Worm (Caenorhabditis elegans) whole organism, L4 larva: ENCODE measurements around the gene srb-11.
A peak's percentile ranks its signal among the peaks of the same experiment; 100 is the strongest.

Experiments used
- F26F4.8 ChIP-seq: fragments of 200-800 bp; sonication (Bioruptor generic); conservative IDR thresholded peaks from 2 replicates; pipeline ENCODE4 v1.3.6; 2022; ENCODE audit warnings: missing genetic modification characterization, missing compliant biosample characterization
- T26A8.4 ChIP-seq: fragments of 200-800 bp; sonication (Bioruptor generic); IDR thresholded peaks from 2 replicates; pipeline ENCODE4 v1.3.6; 2022; ENCODE audit warnings: missing genetic modification characterization, missing compliant biosample characterization
- Y105C5A.15 ChIP-seq: fragments of 200-800 bp; sonication (Bioruptor generic); IDR thresholded peaks from 2 replicates; pipeline ENCODE4 v1.3.6; 2022; ENCODE audit warnings: missing genetic modification characterization, missing compliant biosample characterization
- Y48G9A.11 ChIP-seq: fragments of 200-800 bp; sonication (Bioruptor generic); IDR thresholded peaks from 2 replicates; pipeline ENCODE4 v1.3.6; 2022; ENCODE audit warnings: missing genetic modification reagents, missing genetic modification characterization, missing compliant biosample characterization
- Y75B8A.6 ChIP-seq: fragments of 200-800 bp; sonication (Bioruptor generic); IDR thresholded peaks from 2 replicates; pipeline ENCODE4 v1.3.6; 2022; ENCODE audit warnings: missing genetic modification reagents, missing genetic modification characterization, missing compliant biosample characterization
- ZK337.2 ChIP-seq: fragments of 200-800 bp; sonication (Bioruptor generic); IDR thresholded peaks from 2 replicates; pipeline ENCODE4 v1.3.6; 2022; ENCODE audit warnings: missing genetic modification reagents, missing genetic modification characterization, missing compliant biosample characterization
- ZK546.5 ChIP-seq, 2 experiments: sonication (generic microtip); optimal IDR thresholded peaks; 2 replicates each; lab custom pipeline; 2017; ENCODE audit warnings: missing biosample characterization in 2 of 2, missing genetic modification characterization in 2 of 2
- ama-1 ChIP-seq: fragments of 150-350 bp; optimal IDR thresholded peaks from 2 replicates; lab custom pipeline; 2014; ENCODE audit warnings: inconsistent platforms, mixed read lengths
- arid-1 ChIP-seq: fragments of 200-800 bp; sonication (Bioruptor generic); conservative IDR thresholded peaks from 2 replicates; pipeline ENCODE4 v1.3.6; 2022; ENCODE audit warnings: missing genetic modification reagents, missing genetic modification characterization, missing compliant biosample characterization
- ceh-28 ChIP-seq: fragments of 150-350 bp; optimal IDR thresholded peaks from 2 replicates; lab custom pipeline; 2014; ENCODE audit warnings: missing biosample characterization, missing genetic modification reagents, missing genetic modification characterization
- ceh-32 ChIP-seq: sonication (generic microtip); optimal IDR thresholded peaks from 2 replicates; lab custom pipeline; 2016; ENCODE audit warnings: mild to moderate bottlenecking, missing genetic modification characterization, missing compliant biosample characterization; ENCODE audit not compliant: poor library complexity
- ces-1 ChIP-seq: fragments of 150-350 bp; sonication (generic microtip); optimal IDR thresholded peaks from 4 replicates; lab custom pipeline; 2014; ENCODE audit warnings: missing biosample characterization, missing genetic modification reagents, missing genetic modification characterization
- cey-2 ChIP-seq: sonication (generic microtip); optimal IDR thresholded peaks from 3 replicates; lab custom pipeline; 2017; ENCODE audit warnings: missing genetic modification characterization, mild to moderate bottlenecking, missing compliant biosample characterization, antibody characterized with exemption, borderline replicate concordance; ENCODE audit not compliant: insufficient read depth
- daf-8 ChIP-seq: fragments of 200-800 bp; sonication (Bioruptor generic); IDR thresholded peaks from 2 replicates; pipeline ENCODE4 v1.3.6; 2022; ENCODE audit warnings: missing genetic modification characterization, missing compliant biosample characterization
- dmd-6 ChIP-seq: fragments of 200-800 bp; sonication (Bioruptor generic); IDR thresholded peaks from 2 replicates; pipeline ENCODE4 v1.3.6; 2022; ENCODE audit warnings: missing genetic modification reagents, missing genetic modification characterization, missing compliant biosample characterization
- dmd-9 ChIP-seq: fragments of 200-800 bp; sonication (Bioruptor generic); IDR thresholded peaks from 2 replicates; pipeline ENCODE4 v1.3.6; 2022; ENCODE audit warnings: missing genetic modification reagents, missing genetic modification characterization, missing compliant biosample characterization
- dpl-1 ChIP-seq: fragments of 150-350 bp; optimal IDR thresholded peaks from 2 replicates; lab custom pipeline; 2014; ENCODE audit warnings: missing biosample characterization, missing genetic modification reagents, missing genetic modification characterization
- duxl-1 ChIP-seq: sonication (generic microtip); optimal IDR thresholded peaks from 2 replicates; lab custom pipeline; 2016; ENCODE audit warnings: mild to moderate bottlenecking, missing genetic modification characterization, moderate library complexity, missing compliant biosample characterization; ENCODE audit not compliant: poor library complexity
- dve-1 ChIP-seq: sonication (generic microtip); optimal IDR thresholded peaks from 2 replicates; lab custom pipeline; 2017; ENCODE audit warnings: antibody characterized with exemption, mild to moderate bottlenecking, missing genetic modification characterization, missing compliant biosample characterization; ENCODE audit not compliant: insufficient read depth
- egl-27 ChIP-seq: sonication (generic microtip); optimal IDR thresholded peaks from 3 replicates; lab custom pipeline; 2017; ENCODE audit warnings: missing biosample characterization, missing genetic modification reagents, missing genetic modification characterization
- fos-1 ChIP-seq: fragments of 150-350 bp; optimal IDR thresholded peaks from 2 replicates; lab custom pipeline; 2014; ENCODE audit warnings: missing biosample characterization, missing genetic modification characterization
- hlh-11 ChIP-seq: fragments of 200-800 bp; sonication (Bioruptor generic); optimal IDR thresholded peaks from 2 replicates; lab custom pipeline; 2018; ENCODE audit warnings: mild to moderate bottlenecking, missing genetic modification characterization, missing compliant biosample characterization
- hlh-30 ChIP-seq: sonication (generic microtip); optimal IDR thresholded peaks from 2 replicates; lab custom pipeline; 2017; ENCODE audit warnings: antibody characterized with exemption, mild to moderate bottlenecking, missing genetic modification characterization, missing compliant biosample characterization; ENCODE audit not compliant: insufficient read depth
- lin-1 ChIP-seq: fragments of 200-800 bp; sonication (Bioruptor generic); IDR thresholded peaks from 2 replicates; pipeline ENCODE4 v1.3.6; 2022; ENCODE audit warnings: missing genetic modification reagents, missing genetic modification characterization, missing compliant biosample characterization
- lin-29 ChIP-seq: fragments of 200-800 bp; sonication (Bioruptor generic); IDR thresholded peaks from 2 replicates; pipeline ENCODE4 v1.3.6; 2022; ENCODE audit warnings: missing genetic modification reagents, missing genetic modification characterization, missing compliant biosample characterization
- lin-38 ChIP-seq: fragments of 200-800 bp; sonication (Bioruptor generic); IDR thresholded peaks from 2 replicates; pipeline ENCODE4 v1.3.6; 2022; ENCODE audit warnings: missing genetic modification reagents, missing genetic modification characterization, missing compliant biosample characterization
- lsy-2 ChIP-seq, 2 experiments: fragments of 150-350 bp in 1 of 2; sonication (generic microtip) in 1 of 2; optimal IDR thresholded peaks; 2 replicates each; lab custom pipeline; 2014 to 2017; ENCODE audit warnings: missing biosample characterization in 2 of 2, missing genetic modification characterization in 2 of 2
- mdl-1 ChIP-seq, 2 experiments: fragments of 150-350 bp in 1 of 2; sonication (generic microtip) in 1 of 2; optimal IDR thresholded peaks; 2 replicates each; lab custom pipeline; 2014 to 2017; ENCODE audit warnings: missing biosample characterization in 2 of 2, missing genetic modification characterization in 2 of 2
- mep-1 ChIP-seq: fragments of 150-350 bp; sonication (generic microtip); optimal IDR thresholded peaks from 3 replicates; lab custom pipeline; 2014; ENCODE audit warnings: missing biosample characterization, missing genetic modification characterization
- mes-2 ChIP-seq: sonication (generic microtip); optimal IDR thresholded peaks from 2 replicates; lab custom pipeline; 2016; ENCODE audit warnings: missing genotype, mild to moderate bottlenecking, missing genetic modification characterization, missing compliant biosample characterization; ENCODE audit not compliant: poor library complexity, severe bottlenecking
- mxl-2 ChIP-seq: fragments of 200-800 bp; sonication (Bioruptor generic); conservative IDR thresholded peaks from 2 replicates; pipeline ENCODE4 v1.3.6; 2022; ENCODE audit warnings: missing genetic modification reagents, missing genetic modification characterization, missing compliant biosample characterization
- nhr-102 ChIP-seq: sonication (generic microtip); optimal IDR thresholded peaks from 2 replicates; lab custom pipeline; 2016; ENCODE audit warnings: mild to moderate bottlenecking, missing genetic modification characterization, moderate library complexity, missing compliant biosample characterization
- nhr-237 ChIP-seq: sonication (generic microtip); optimal IDR thresholded peaks from 2 replicates; lab custom pipeline; 2017; ENCODE audit warnings: missing biosample characterization, missing genetic modification characterization
- nhr-25 ChIP-seq: sonication (generic microtip); optimal IDR thresholded peaks from 2 replicates; lab custom pipeline; 2017; ENCODE audit warnings: missing genetic modification characterization, mild to moderate bottlenecking, missing compliant biosample characterization, antibody characterized with exemption, moderate library complexity, borderline replicate concordance; ENCODE audit not compliant: insufficient read depth
- nhr-28 ChIP-seq: fragments of 150-350 bp; optimal IDR thresholded peaks from 2 replicates; lab custom pipeline; 2014; ENCODE audit warnings: missing biosample characterization, missing genetic modification characterization
- nhr-42 ChIP-seq: fragments of 200-800 bp; sonication (Bioruptor generic); IDR thresholded peaks from 2 replicates; pipeline ENCODE4 v1.3.6; 2022; ENCODE audit warnings: missing genetic modification characterization, missing compliant biosample characterization
- nhr-48 ChIP-seq: sonication (generic microtip); optimal IDR thresholded peaks from 2 replicates; lab custom pipeline; 2016; ENCODE audit warnings: mild to moderate bottlenecking, missing genetic modification characterization, missing compliant biosample characterization
- nhr-6 ChIP-seq: fragments of 150-350 bp; optimal IDR thresholded peaks from 2 replicates; lab custom pipeline; 2014; ENCODE audit warnings: missing biosample characterization, missing genetic modification characterization
- pha-4 ChIP-seq, 2 experiments: fragments of 150-350 bp in 1 of 2; fragments of 200-800 bp in 1 of 2; sonication (Bioruptor generic) in 1 of 2; IDR thresholded peaks in 1 of 2; optimal IDR thresholded peaks in 1 of 2; 2 replicates each; pipeline versions ENCODE4 v1.3.6 to Lab custom; 2014 to 2022; ENCODE audit warnings: missing genetic modification characterization in 2 of 2, missing genetic modification reagents in 2 of 2, missing biosample characterization in 1 of 2, missing compliant biosample characterization in 1 of 2
- tag-97 ChIP-seq: fragments of 200-800 bp; sonication (Bioruptor generic); IDR thresholded peaks from 2 replicates; pipeline ENCODE4 v1.3.6; 2022; ENCODE audit warnings: missing genetic modification characterization, missing compliant biosample characterization
- unc-39 ChIP-seq: sonication (generic microtip); optimal IDR thresholded peaks from 2 replicates; lab custom pipeline; 2017; ENCODE audit warnings: missing biosample characterization, missing genetic modification characterization
- unc-62 ChIP-seq, 3 experiments: fragments of 150-350 bp in 1 of 3; sonication (generic microtip); optimal IDR thresholded peaks in 2 of 3; peaks in 1 of 3; 1 replicate in 1 of 3; 2 replicates in 2 of 3; lab custom pipeline; 2014 to 2017; ENCODE audit warnings: missing biosample characterization in 3 of 3, missing genetic modification characterization in 3 of 3, missing genetic modification reagents in 3 of 3, missing genotype in 1 of 3
- vab-7 ChIP-seq: fragments of 200-800 bp; sonication (Bioruptor generic); IDR thresholded peaks from 2 replicates; pipeline ENCODE4 v1.3.6; 2022; ENCODE audit warnings: missing genetic modification reagents, missing genetic modification characterization, missing compliant biosample characterization
- zip-11 ChIP-seq: fragments of 200-800 bp; sonication (Bioruptor generic); IDR thresholded peaks from 2 replicates; pipeline ENCODE4 v1.3.6; 2022; ENCODE audit warnings: missing genetic modification characterization, missing compliant biosample characterization

Gene srb-11

DNA sequence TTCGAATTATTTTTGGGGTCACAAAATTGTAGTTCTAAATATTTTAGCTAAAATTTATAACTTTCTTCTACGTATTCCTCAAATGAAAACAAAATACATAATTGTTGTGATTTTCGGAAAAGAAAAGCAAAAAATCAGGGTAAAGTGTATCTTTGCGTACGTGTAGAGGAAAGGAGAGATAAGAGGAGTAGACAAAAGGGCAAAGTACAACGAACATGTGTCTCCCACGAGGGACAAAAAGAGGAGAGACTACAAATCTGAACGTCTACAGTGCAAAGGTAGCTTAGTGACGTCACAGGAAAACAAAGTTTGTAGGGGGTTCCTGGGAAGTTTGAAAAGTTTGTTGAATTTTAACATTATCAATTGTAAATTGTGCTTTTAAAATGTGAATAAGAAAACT is 45.2 kb downstream of the srb-11 start (continued):
- no peak for TF ChIP-seq nhr-237 (tag; lab: Kevin White, UChicago)
- peak; percentile 61 for TF ChIP-seq mep-1
- no peak for TF ChIP-seq dmd-9 (GFP tag; lab: Robert Waterston, UW)
- peak; percentile 78 for TF ChIP-seq dmd-6 (GFP tag; lab: Robert Waterston, UW)
- no peak for TF ChIP-seq ZK546.5 (tag; optimal IDR thresholded peaks at IDR 0.05; lab: Kevin White, UChicago)
- TF ChIP-seq tag-97 (GFP tag; lab: Robert Waterston, UW), result no peak
- no peak for TF ChIP-seq ceh-28 (tag; lab: Kevin White, UChicago)
- TF ChIP-seq ces-1 (GFP tag; lab: Kevin White, UChicago), result no peak
- peak; percentile 24 for TF ChIP-seq cey-2 (tag; lab: Kevin White, UChicago)
- no peak for TF ChIP-seq egl-27
- no peak for TF ChIP-seq daf-8
- TF ChIP-seq unc-39 (tag; lab: Kevin White, UChicago), result no peak
- no peak for TF ChIP-seq unc-62 (GFP tag; optimal IDR thresholded peaks at IDR 0.05 in 1 of 2; lab: Kevin White, UChicago)
- TF ChIP-seq unc-62 (tag; optimal IDR thresholded peaks at IDR 0.05; lab: Kevin White, UChicago), result no peak
- peak; percentile 57 to 93 for TF ChIP-seq mdl-1 (tag; optimal IDR thresholded peaks at IDR 0.05; lab: Kevin White, UChicago)
- no peak for TF ChIP-seq ceh-32 (tag; lab: Kevin White, UChicago)
- no peak for TF ChIP-seq Y75B8A.6 (GFP tag; lab: Robert Waterston, UW)
- TF ChIP-seq mxl-2 (GFP tag; lab: Robert Waterston, UW), result no peak
- peak; percentile 7 for TF ChIP-seq ama-1 (lab: Kevin White, UChicago)

DNA sequence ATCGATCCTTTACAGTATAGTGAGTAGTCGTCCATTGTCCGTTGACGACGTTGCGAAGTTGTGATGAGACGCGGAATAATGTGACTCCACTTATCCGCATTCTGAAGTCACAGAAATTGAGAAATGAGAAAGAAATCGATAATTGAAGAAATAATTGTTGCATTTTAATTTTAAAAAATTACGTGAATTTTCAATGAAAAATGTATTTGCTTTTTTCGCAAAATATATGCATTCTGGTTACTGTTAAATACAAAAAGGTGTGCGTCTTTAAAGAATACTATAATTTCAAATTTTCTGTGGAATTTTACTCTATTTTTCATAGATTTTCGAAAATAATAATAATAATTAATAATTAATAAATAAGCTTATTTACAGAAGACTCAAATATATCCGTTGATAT is 45.9 kb downstream of the srb-11 start, which contains the start of gene let-721:
let-721 (minus strand) TSS at position 101 of the 400 bp plus-strand sequence.
- TF ChIP-seq unc-62 (GFP tag; optimal IDR thresholded peaks at IDR 0.05 in 1 of 2; lab: Kevin White, UChicago) (peak in 1 of 2 experiments; percentile 45), unc-62 (tag; optimal IDR thresholded peaks at IDR 0.05; lab: Kevin White, UChicago) (no peak), vab-7 (GFP tag; lab: Robert Waterston, UW) (0 out of 2 replicates have a peak, but pooled peaks have one; percentile 11), nhr-25 (tag; lab: Kevin White, UChicago) (no peak)

DNA sequence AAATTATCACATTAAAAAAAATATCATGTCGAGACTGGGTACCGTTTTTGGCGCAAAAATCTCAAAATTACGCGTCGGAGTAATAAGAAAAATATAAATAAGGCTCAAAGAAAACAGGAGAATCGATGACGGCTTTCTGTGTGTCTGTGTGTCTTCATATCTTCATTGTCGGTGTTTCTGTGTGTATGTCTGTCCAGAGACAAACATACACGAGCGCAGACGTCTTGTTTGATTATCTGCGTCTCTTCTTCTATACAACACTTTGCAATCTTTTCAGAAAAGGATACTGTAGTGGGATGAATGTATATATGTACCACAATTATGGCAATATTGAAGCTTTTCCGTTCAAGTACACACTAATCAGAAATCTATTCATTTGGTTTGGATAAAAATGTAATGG is 48.4 kb downstream of the srb-11 start, which contains the start of gene C05D11.13:
C05D11.13 (minus strand) TSS at position 252 of the 400 bp plus-strand sequence.
- peak; percentile 12 for TF ChIP-seq dpl-1 (GFP tag; lab: Kevin White, UChicago)
- 0 out of 2 replicates have a peak, but pooled peaks have one; percentile 33 for TF ChIP-seq Y105C5A.15
- no peak for TF ChIP-seq zip-11 (GFP tag; lab: Robert Waterston, UW)
- TF ChIP-seq mep-1, result peak; percentile 73
- peak; percentile 64 for TF ChIP-seq dve-1
- TF ChIP-seq nhr-28 (tag; lab: Kevin White, UChicago), result peak; percentile 43
- no peak for TF ChIP-seq lin-29 (GFP tag; lab: Robert Waterston, UW)
- TF ChIP-seq hlh-11 (tag; lab: Kevin White, UChicago), result peak; percentile 49
- TF ChIP-seq mdl-1 (tag; optimal IDR thresholded peaks at IDR 0.05; lab: Kevin White, UChicago), result peak; percentile 28 to 74
- no peak for TF ChIP-seq nhr-48 (tag; lab: Kevin White, UChicago)
- no peak for TF ChIP-seq Y48G9A.11
- TF ChIP-seq arid-1 (GFP tag; lab: Robert Waterston, UW), result 0 out of 2 replicates have a peak, but pooled peaks have one; percentile 27
- TF ChIP-seq T26A8.4 (GFP tag; lab: Robert Waterston, UW), result peak; percentile 63; the same call in 1 of the 2 replicates
- peak; percentile 56 for TF ChIP-seq mes-2 (tag; lab: Kevin White, UChicago)
- no peak for TF ChIP-seq pha-4 (GFP tag; IDR thresholded peaks at IDR 0.05; lab: Robert Waterston, UW)
- TF ChIP-seq pha-4 (tag; optimal IDR thresholded peaks at IDR 0.05; lab: Kevin White, UChicago), result peak; percentile 77
- no peak for TF ChIP-seq tag-97 (GFP tag; lab: Robert Waterston, UW)
- no peak for TF ChIP-seq F26F4.8 (GFP tag; lab: Robert Waterston, UW)
- TF ChIP-seq lin-38 (GFP tag; lab: Robert Waterston, UW), result peak; percentile 58
- TF ChIP-seq fos-1 (tag; lab: Kevin White, UChicago), result no peak
- peak; percentile 66 for TF ChIP-seq duxl-1 (tag; lab: Kevin White, UChicago)
- peak; percentile 19 for TF ChIP-seq ama-1 (lab: Kevin White, UChicago)
- no peak for TF ChIP-seq nhr-42 (GFP tag; lab: Robert Waterston, UW)
- TF ChIP-seq lsy-2 (tag; optimal IDR thresholded peaks at IDR 0.05; lab: Kevin White, UChicago), result peak in 1 of 2 experiments; percentile 86
- peak; percentile 27; the same call in 1 of the 2 replicates for TF ChIP-seq lin-1 (GFP tag; lab: Robert Waterston, UW)
- TF ChIP-seq nhr-6 (tag; lab: Kevin White, UChicago), result peak; percentile 54
- no peak for TF ChIP-seq ZK337.2
- TF ChIP-seq hlh-30 (tag; lab: Kevin White, UChicago), result peak; percentile 56
- TF ChIP-seq nhr-102, result peak; percentile 39
